Fruit fly (Drosophila melanogaster): ENCODE data around the gene CG6999.

The CG6999 gene

dm6 chrX:9106775-9107283 lies 18.7 kb downstream of the CG6999 start, which contains the start of gene Arfrp1 (continued):
- TF ChIP-seq Scr (GFP tag; IDR thresholded peaks at IDR 0.05; ENCODE audit: partially characterized antibody) (peak; percentile 88), Sry-δ (GFP tag; optimal IDR thresholded peaks at IDR 0.05) (peak; percentile 83), CG3065 (GFP tag; optimal IDR thresholded peaks at IDR 0.05) (no peak), CG3281 (GFP tag; optimal IDR thresholded peaks at IDR 0.05) (no peak), trem (tag; optimal IDR thresholded peaks at IDR 0.05) (peak; percentile 3), Hr51 (GFP tag; optimal IDR thresholded peaks at IDR 0.05) (no peak), Elba2 (GFP tag; optimal IDR thresholded peaks at IDR 0.05) (peak; percentile 62), CG17359 (tag; optimal IDR thresholded peaks at IDR 0.05) (no peak), exex (tag; optimal IDR thresholded peaks at IDR 0.05) (peak; percentile 32), CG2120 (GFP tag; optimal IDR thresholded peaks at IDR 0.05) (peak; percentile 48), rib (GFP tag; IDR thresholded peaks at IDR 0.05) (no peak), mld (GFP tag; IDR thresholded peaks at IDR 0.05; ENCODE audit: partially characterized antibody) (0 out of 3 replicates have a peak, but pooled peaks have one; percentile 50)

- TF ChIP-seq CG9797 (GFP tag; optimal IDR thresholded peaks at IDR 0.05): no peak
- TF ChIP-seq Spps (tag; optimal IDR thresholded peaks at IDR 0.05): no peak
- TF ChIP-seq Hmr (GFP tag; optimal IDR thresholded peaks at IDR 0.05): no peak
- no peak for TF ChIP-seq ab (GFP tag; optimal IDR thresholded peaks at IDR 0.05)
- no peak for TF ChIP-seq CG9876 (GFP tag; optimal IDR thresholded peaks at IDR 0.05)
- no peak for TF ChIP-seq CG7271 (tag; optimal IDR thresholded peaks at IDR 0.05)
- TF ChIP-seq Deaf1 (tag; optimal IDR thresholded peaks at IDR 0.05): peak; percentile 82
- no peak for TF ChIP-seq CG13894 (tag; optimal IDR thresholded peaks at IDR 0.05)
- TF ChIP-seq lilli (GFP tag; optimal IDR thresholded peaks at IDR 0.05): no peak
- TF ChIP-seq Six4 (GFP tag; optimal IDR thresholded peaks at IDR 0.05): no peak
- no peak for TF ChIP-seq CG15696 (tag; optimal IDR thresholded peaks at IDR 0.05)
- peak; percentile 78 for TF ChIP-seq mirr (GFP tag; optimal IDR thresholded peaks at IDR 0.05)
- no peak for TF ChIP-seq CG1529 (GFP tag; optimal IDR thresholded peaks at IDR 0.05)
- no peak for TF ChIP-seq CG3726 (GFP tag; IDR thresholded peaks at IDR 0.05)
- TF ChIP-seq CG34376 (GFP tag; optimal IDR thresholded peaks at IDR 0.05): peak; percentile 76
- no peak for TF ChIP-seq CG2120 (GFP tag; optimal IDR thresholded peaks at IDR 0.05)
- no peak for TF ChIP-seq tll (GFP tag; optimal IDR thresholded peaks at IDR 0.05)
- peak; percentile 93 for TF ChIP-seq sug (tag; optimal IDR thresholded peaks at IDR 0.05)
- TF ChIP-seq B-H1 (GFP tag; IDR thresholded peaks at IDR 0.05): no peak
- peak; percentile 40 for TF ChIP-seq grn (GFP tag; optimal IDR thresholded peaks at IDR 0.05)
- no peak for TF ChIP-seq ewg (GFP tag; optimal IDR thresholded peaks at IDR 0.05)
- no peak for TF ChIP-seq org-1 (GFP tag; optimal IDR thresholded peaks at IDR 0.05)
- no peak for TF ChIP-seq Nf-YC (tag; optimal IDR thresholded peaks at IDR 0.05)
- 0 out of 4 replicates have a peak, but pooled peaks have one; percentile 47 for TF ChIP-seq chinmo (GFP tag; IDR thresholded peaks at IDR 0.05; ENCODE audit: partially characterized antibody)
- no peak for TF ChIP-seq D19A (tag; optimal IDR thresholded peaks at IDR 0.05)
- TF ChIP-seq BtbVII (GFP tag; optimal IDR thresholded peaks at IDR 0.05): no peak
- TF ChIP-seq Dbx (GFP tag; IDR thresholded peaks at IDR 0.05): 0 out of 3 replicates have a peak, but pooled peaks have one; percentile 18
- no peak for TF ChIP-seq CG8359 (GFP tag; optimal IDR thresholded peaks at IDR 0.05; ENCODE audit: borderline replicate concordance)
- no peak for TF ChIP-seq CG31441 (GFP tag; IDR thresholded peaks at IDR 0.05)
- no peak for TF ChIP-seq CG14050 (GFP tag; IDR thresholded peaks at IDR 0.05)
- no peak for TF ChIP-seq Antp (GFP tag; optimal IDR thresholded peaks at IDR 0.05)
- peak; percentile 10 for TF ChIP-seq pros (GFP tag; optimal IDR thresholded peaks at IDR 0.05)
- TF ChIP-seq cas (GFP tag; IDR thresholded peaks at IDR 0.05): no peak
- peak; percentile 1 for TF ChIP-seq CG18599 (GFP tag; optimal IDR thresholded peaks at IDR 0.05)
- peak; percentile 33; the same call in 1 of the 2 replicates for TF ChIP-seq GATAe (GFP tag; conservative IDR thresholded peaks at IDR 0.05)
- peak; percentile 41 for TF ChIP-seq Med (GFP tag)
- no peak for TF ChIP-seq Awh (GFP tag; IDR thresholded peaks at IDR 0.05)
- no peak for TF ChIP-seq Doc2 (GFP tag; IDR thresholded peaks at IDR 0.05)
Measured at dm6 chrX:9108387-9108786, 20.2 kb downstream of the CG6999 start, which contains the start of gene AP-1gamma. AP-1gamma (plus strand) TSS chrX:9108691.

Data from whole organism, embryonic.